Fruit fly (Drosophila melanogaster): ENCODE measurements around the gene CG13674.

CG13674 gene

DNA sequence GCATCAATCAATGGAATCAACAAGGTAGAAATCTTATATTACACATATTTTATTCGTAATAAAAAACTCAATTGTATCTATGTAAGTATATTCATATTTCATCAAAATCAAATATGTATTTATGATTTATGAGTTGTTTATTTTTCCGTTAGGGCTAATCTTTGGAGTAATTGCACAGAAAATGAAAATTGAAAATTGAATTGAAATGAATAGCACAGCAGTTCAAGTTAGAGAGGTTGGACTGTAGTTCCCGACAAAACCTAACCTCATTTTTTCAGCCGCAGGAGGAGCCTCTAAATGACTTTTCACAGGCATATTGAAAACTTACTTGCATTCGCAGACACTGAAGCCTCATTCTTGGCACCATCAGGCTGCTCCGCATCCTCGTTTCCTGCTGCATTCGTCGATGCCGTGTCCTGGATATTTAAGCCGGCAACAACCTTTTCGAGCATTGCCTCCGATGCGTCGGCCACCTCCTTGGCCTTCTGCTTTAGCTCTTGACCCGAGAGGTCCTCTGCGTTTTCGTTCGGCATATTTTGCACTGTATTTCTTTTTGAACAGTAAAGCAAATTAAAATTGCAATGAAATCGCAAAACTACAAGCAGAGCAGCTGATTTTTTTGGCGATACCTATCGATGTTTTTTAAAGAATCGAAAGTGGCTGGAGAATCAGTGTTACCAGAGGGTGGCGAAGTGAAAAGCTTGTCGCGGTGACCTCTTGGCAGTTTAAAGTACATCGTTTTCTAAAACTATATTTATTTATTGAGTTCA is 40.8 kb downstream of the CG13674 start, which contains the start of gene Nmt (continued):
- TF ChIP-seq CG1647 (GFP tag; optimal IDR thresholded peaks at IDR 0.05) (no peak), sr (GFP tag; IDR thresholded peaks at IDR 0.05) (no peak), Lhr (GFP tag; optimal IDR thresholded peaks at IDR 0.05) (no peak), CG2678 (tag; optimal IDR thresholded peaks at IDR 0.05) (no peak), CG12659 (GFP tag; optimal IDR thresholded peaks at IDR 0.05) (peak; percentile 6), twi (tag; optimal IDR thresholded peaks at IDR 0.05) (no peak), Fer3 (tag; optimal IDR thresholded peaks at IDR 0.05) (peak; percentile 39), luna (GFP tag; optimal IDR thresholded peaks at IDR 0.05) (no peak), ato (GFP tag; IDR thresholded peaks at IDR 0.05; ENCODE audit: partially characterized antibody) (peak; percentile 70), hb (GFP tag; IDR thresholded peaks at IDR 0.05; ENCODE audit: partially characterized antibody) (0 out of 3 replicates have a peak, but pooled peaks have one; percentile 24), CG32767 (GFP tag; IDR thresholded peaks at IDR 0.05) (no peak), ttk (GFP tag; IDR thresholded peaks at IDR 0.05) (no peak), gt (GFP tag; IDR thresholded peaks at IDR 0.05) (no peak), abd-A (tag; optimal IDR thresholded peaks at IDR 0.05) (no peak), bab2 (GFP tag; optimal IDR thresholded peaks at IDR 0.05) (no peak), CG14667 (GFP tag; IDR thresholded peaks at IDR 0.05) (peak; percentile 36; the same call in 1 of the 2 replicates), YL-1 (GFP tag; optimal IDR thresholded peaks at IDR 0.05) (peak; percentile 25), scrt (GFP tag; optimal IDR thresholded peaks at IDR 0.05) (no peak), ci (GFP tag; IDR thresholded peaks at IDR 0.05) (peak; percentile 64; the same call in 1 of the 3 replicates), CG8478 (optimal IDR thresholded peaks at IDR 0.05) (no peak), NfI (GFP tag; optimal IDR thresholded peaks at IDR 0.05) (no peak), CG13123 (GFP tag; optimal IDR thresholded peaks at IDR 0.05) (no peak), ara (GFP tag; IDR thresholded peaks at IDR 0.05) (no peak), trh (GFP tag; optimal IDR thresholded peaks at IDR 0.05) (no peak), psq (GFP tag; optimal IDR thresholded peaks at IDR 0.05) (no peak), gce (GFP tag; IDR thresholded peaks at IDR 0.05) (no peak), dati (GFP tag; IDR thresholded peaks at IDR 0.05) (no peak), CG34376 (GFP tag; optimal IDR thresholded peaks at IDR 0.05) (no peak), CG3726 (GFP tag; IDR thresholded peaks at IDR 0.05) (no peak), Ets97D (GFP tag; optimal IDR thresholded peaks at IDR 0.05) (peak; percentile 32), CG9727 (GFP tag; optimal IDR thresholded peaks at IDR 0.05) (peak; percentile 12), CG11696 (GFP tag; IDR thresholded peaks at IDR 0.05) (no peak), CG12155 (GFP tag; optimal IDR thresholded peaks at IDR 0.05) (peak; percentile 1), tin (GFP tag; optimal IDR thresholded peaks at IDR 0.05) (no peak), CG2199 (GFP tag; IDR thresholded peaks at IDR 0.05) (no peak), CG15514 (GFP tag; optimal IDR thresholded peaks at IDR 0.05) (peak; percentile 39), en (GFP tag; optimal IDR thresholded peaks at IDR 0.05) (no peak), CG8281 (tag; optimal IDR thresholded peaks at IDR 0.05) (no peak), E2f1 (GFP tag; IDR thresholded peaks at IDR 0.05) (no peak), CG31388 (GFP tag; optimal IDR thresholded peaks at IDR 0.05) (no peak), CG18262 (tag; optimal IDR thresholded peaks at IDR 0.05) (no peak), CG12071 (GFP tag; optimal IDR thresholded peaks at IDR 0.05) (no peak), Lim3 (GFP tag; IDR thresholded peaks at IDR 0.05) (no peak), cwo (GFP tag; optimal IDR thresholded peaks at IDR 0.05) (no peak), HHEX (GFP tag; optimal IDR thresholded peaks at IDR 0.05) (no peak), Six4 (GFP tag; optimal IDR thresholded peaks at IDR 0.05) (no peak), Chrac-16 (GFP tag; optimal IDR thresholded peaks at IDR 0.05) (no peak), HLH4C (GFP tag; IDR thresholded peaks at IDR 0.05; ENCODE audit: partially characterized antibody) (peak; percentile 71), CG11085 (GFP tag; IDR thresholded peaks at IDR 0.05) (no peak), peb (GFP tag; IDR thresholded peaks at IDR 0.05) (no peak), seq (GFP tag; IDR thresholded peaks at IDR 0.05) (no peak)

All from whole organism, embryonic.